Fruit fly (Drosophila melanogaster) Kc167 (cell line): Measurements from ENCODE around the gene Rab1.

ENCODE experiments used
- h ChIP-seq: fragments of >200 bp; optimal IDR thresholded peaks from 3 replicates; lab custom pipeline; 2018; ENCODE audit warnings: missing external identifiers
- ttk ChIP-seq: sonication (Bioruptor generic); optimal IDR thresholded peaks from 2 replicates; lab custom pipeline; 2017; ENCODE audit warnings: missing external identifiers

DNA sequence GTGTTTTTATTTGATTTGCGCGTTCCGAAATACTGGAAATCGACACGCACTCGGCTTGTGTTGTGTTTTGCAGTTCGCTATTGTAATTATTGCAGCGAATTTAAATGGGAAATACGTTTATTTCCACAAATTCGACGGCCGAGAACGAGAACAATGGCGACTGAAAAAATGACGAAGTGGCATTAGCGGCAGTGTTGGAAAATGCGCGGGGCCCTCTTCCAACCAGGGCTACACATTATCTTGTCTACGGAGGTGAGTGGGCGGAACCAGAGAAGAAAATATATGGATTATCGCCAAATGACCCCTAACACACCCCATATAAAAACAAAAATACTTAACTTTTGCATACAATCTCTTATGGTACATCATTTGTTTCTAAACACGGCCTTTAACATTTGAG, at the start of gene Rab1:
- TF ChIP-seq h (lab: Kevin White, UChicago) (no peak), ttk (lab: Kevin White, UChicago) (no peak)
